Worm (Caenorhabditis elegans) whole organism, mixed stage, embryonic: ENCODE measurements around the gene cank-26.

Source experiments
- ces-1 ChIP-seq: fragments of 150-350 bp; optimal IDR thresholded peaks from 2 replicates; lab custom pipeline; 2014; ENCODE audit warnings: missing biosample characterization, missing genetic modification reagents, missing genetic modification characterization
- drap-1 ChIP-seq: fragments of 200-800 bp; sonication (Bioruptor generic); optimal IDR thresholded peaks from 3 replicates; lab custom pipeline; 2018; ENCODE audit warnings: mild to moderate bottlenecking, missing genetic modification characterization, missing compliant biosample characterization
- lsy-2 ChIP-seq: fragments of 150-350 bp; optimal IDR thresholded peaks from 2 replicates; lab custom pipeline; 2014; ENCODE audit warnings: missing biosample characterization, missing genetic modification characterization
- mls-2 ChIP-seq: sonication (generic microtip); optimal IDR thresholded peaks from 2 replicates; lab custom pipeline; 2016; ENCODE audit warnings: mild to moderate bottlenecking, missing genetic modification characterization, moderate library complexity, missing compliant biosample characterization
- nhr-12 ChIP-seq: fragments of 150-350 bp; optimal IDR thresholded peaks from 2 replicates; lab custom pipeline; 2014; ENCODE audit warnings: missing biosample characterization, missing genetic modification characterization
- nhr-237 ChIP-seq: fragments of 150-350 bp; optimal IDR thresholded peaks from 2 replicates; lab custom pipeline; 2014; ENCODE audit warnings: missing biosample characterization, missing genetic modification characterization
- nhr-76 ChIP-seq: sonication (generic microtip); optimal IDR thresholded peaks from 2 replicates; lab custom pipeline; 2017; ENCODE audit warnings: missing biosample characterization, missing genetic modification characterization
- snpc-4 ChIP-seq: fragments of 150-350 bp; optimal IDR thresholded peaks from 2 replicates; lab custom pipeline; 2014; ENCODE audit warnings: missing biosample characterization, missing genetic modification characterization
- unc-39 ChIP-seq: fragments of 150-350 bp; optimal IDR thresholded peaks from 2 replicates; lab custom pipeline; 2014; ENCODE audit warnings: missing biosample characterization, missing genetic modification characterization
- unc-62 ChIP-seq: fragments of 150-350 bp; optimal IDR thresholded peaks from 2 replicates; lab custom pipeline; 2014; ENCODE audit warnings: missing biosample characterization, missing genetic modification reagents, missing genetic modification characterization
- ztf-11 ChIP-seq: fragments of 150-350 bp; optimal IDR thresholded peaks from 2 replicates; lab custom pipeline; 2014; ENCODE audit warnings: missing biosample characterization, missing genetic modification characterization

DNA sequence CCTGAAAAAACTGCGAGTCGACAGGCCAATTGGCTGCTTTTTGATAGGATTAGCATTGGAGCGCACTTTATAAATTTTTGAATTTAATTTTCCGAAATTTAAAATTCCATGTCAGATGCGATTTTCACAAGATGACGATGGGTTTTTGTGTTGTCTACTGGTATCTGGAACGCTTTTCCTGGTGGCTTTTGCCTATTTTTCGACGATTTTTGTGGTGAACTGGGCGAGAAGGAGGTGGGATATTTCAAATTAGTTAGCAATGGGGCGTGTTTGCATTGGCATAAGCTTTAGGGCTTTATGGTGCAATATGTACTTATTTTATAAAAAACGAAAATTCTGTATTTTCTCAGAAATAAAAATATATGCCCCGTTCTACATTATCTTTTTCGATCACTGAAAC, 2.7 kb downstream of the cank-26 start, which contains the start of gene K10G6.9:
- TF ChIP-seq mls-2 (no peak), nhr-12 (no peak), ztf-11 (tag; lab: Kevin White, UChicago) (no peak), unc-62 (GFP tag; lab: Kevin White, UChicago) (no peak), lsy-2 (no peak), nhr-76 (no peak), ces-1 (peak; percentile 1), drap-1 (GFP tag; lab: Kevin White, UChicago) (no peak), nhr-237 (tag; lab: Kevin White, UChicago) (no peak), unc-39 (tag; lab: Kevin White, UChicago) (no peak), snpc-4 (tag; lab: Kevin White, UChicago) (no peak)
